Worm (Caenorhabditis elegans) whole organism, early embryonic: ENCODE results near the gene T22F7.3.

Experiments
- B0310.2 ChIP-seq: sonication (generic microtip); optimal IDR thresholded peaks from 2 replicates; lab custom pipeline; 2016; ENCODE audit warnings: mild to moderate bottlenecking, missing genetic modification characterization, missing compliant biosample characterization
- F13C5.2 ChIP-seq: sonication (generic microtip); optimal IDR thresholded peaks from 2 replicates; lab custom pipeline; 2017; ENCODE audit warnings: mild to moderate bottlenecking, missing genetic modification characterization, inconsistent platforms, missing compliant biosample characterization
- ama-1 ChIP-seq: fragments of 150-350 bp; optimal IDR thresholded peaks from 2 replicates; lab custom pipeline; 2014
- flt-1 ChIP-seq: fragments of 200-800 bp; sonication (Bioruptor generic); IDR thresholded peaks from 2 replicates; pipeline ENCODE4 v1.3.6; 2022; ENCODE audit warnings: missing genetic modification characterization, missing compliant biosample characterization
- hmg-4 ChIP-seq: fragments of 200-800 bp; sonication (Bioruptor generic); optimal IDR thresholded peaks from 2 replicates; lab custom pipeline; 2018; ENCODE audit warnings: mild to moderate bottlenecking, missing genetic modification characterization, missing compliant biosample characterization
- hnd-1 ChIP-seq: sonication (generic microtip); optimal IDR thresholded peaks from 2 replicates; lab custom pipeline; 2016; ENCODE audit warnings: missing genetic modification characterization, missing compliant biosample characterization
- pes-1 ChIP-seq: fragments of 200-800 bp; sonication (Bioruptor generic); IDR thresholded peaks from 2 replicates; pipeline ENCODE4 v1.3.6; 2022; ENCODE audit warnings: missing genetic modification reagents, missing genetic modification characterization, missing compliant biosample characterization
- sea-1 ChIP-seq: fragments of 200-800 bp; sonication (Bioruptor generic); conservative IDR thresholded peaks from 2 replicates; pipeline ENCODE4 v1.3.6; 2022; ENCODE audit warnings: missing genetic modification characterization, missing compliant biosample characterization
- tra-4 ChIP-seq: sonication (generic microtip); optimal IDR thresholded peaks from 2 replicates; lab custom pipeline; 2017; ENCODE audit warnings: missing genetic modification characterization, missing compliant biosample characterization

DNA sequence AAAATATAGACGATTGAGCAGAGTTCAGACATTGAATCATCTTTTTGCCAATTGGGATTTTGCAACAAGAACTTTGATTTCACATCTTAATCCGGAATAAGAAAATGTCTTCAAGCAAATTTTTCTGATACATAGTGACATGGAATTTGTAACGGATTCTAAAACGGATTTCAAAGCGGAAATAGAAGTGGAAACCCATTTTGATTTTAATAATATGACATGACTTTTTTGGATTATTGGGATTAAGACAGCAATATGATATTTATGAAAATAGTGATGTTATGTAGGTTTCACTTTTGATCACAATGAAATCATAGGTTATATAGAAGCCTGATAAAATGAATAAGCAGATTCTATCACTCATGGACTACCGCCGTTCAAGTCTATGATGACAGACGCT is 8.3 kb upstream of the T22F7.3 start:
- TF ChIP-seq flt-1 (GFP tag; lab: Robert Waterston, UW) (no peak), tra-4 (tag; lab: Kevin White, UChicago) (no peak), pes-1 (GFP tag; lab: Robert Waterston, UW) (no peak), ama-1 (lab: Kevin White, UChicago) (no peak), sea-1 (no peak), hnd-1 (tag; lab: Kevin White, UChicago) (no peak), F13C5.2 (tag; lab: Kevin White, UChicago) (no peak), hmg-4 (GFP tag; lab: Kevin White, UChicago) (no peak), B0310.2 (no peak)
